Worm (Caenorhabditis elegans) whole organism, early embryonic: ENCODE data around the gene bca-1.

Source experiments
- B0310.2 ChIP-seq: sonication (generic microtip); optimal IDR thresholded peaks from 2 replicates; lab custom pipeline; 2016; ENCODE audit warnings: mild to moderate bottlenecking, missing genetic modification characterization, missing compliant biosample characterization
- F13C5.2 ChIP-seq: sonication (generic microtip); optimal IDR thresholded peaks from 2 replicates; lab custom pipeline; 2017; ENCODE audit warnings: mild to moderate bottlenecking, missing genetic modification characterization, inconsistent platforms, missing compliant biosample characterization
- aly-1 ChIP-seq: sonication (generic microtip); optimal IDR thresholded peaks from 2 replicates; lab custom pipeline; 2016; ENCODE audit warnings: missing genetic modification characterization, missing compliant biosample characterization
- ama-1 ChIP-seq: fragments of 150-350 bp; optimal IDR thresholded peaks from 2 replicates; lab custom pipeline; 2014
- ceh-13 ChIP-seq: fragments of 200-800 bp; sonication (Bioruptor generic); optimal IDR thresholded peaks from 2 replicates; lab custom pipeline; 2018; ENCODE audit warnings: mild to moderate bottlenecking, missing genetic modification characterization, missing compliant biosample characterization
- ceh-36 ChIP-seq: sonication (generic microtip); optimal IDR thresholded peaks from 2 replicates; lab custom pipeline; 2016; ENCODE audit warnings: missing genetic modification characterization, inconsistent platforms, missing compliant biosample characterization
- ets-7 ChIP-seq: sonication (generic microtip); optimal IDR thresholded peaks from 2 replicates; lab custom pipeline; 2016; ENCODE audit warnings: missing genotype, missing genetic modification characterization, missing compliant biosample characterization
- flt-1 ChIP-seq: fragments of 200-800 bp; sonication (Bioruptor generic); IDR thresholded peaks from 2 replicates; pipeline ENCODE4 v1.3.6; 2022; ENCODE audit warnings: missing genetic modification characterization, missing compliant biosample characterization
- hmbx-1 ChIP-seq: sonication (generic microtip); optimal IDR thresholded peaks from 2 replicates; lab custom pipeline; 2016; ENCODE audit warnings: mild to moderate bottlenecking, missing genetic modification characterization, missing compliant biosample characterization
- hmg-4 ChIP-seq: fragments of 200-800 bp; sonication (Bioruptor generic); optimal IDR thresholded peaks from 2 replicates; lab custom pipeline; 2018; ENCODE audit warnings: mild to moderate bottlenecking, missing genetic modification characterization, missing compliant biosample characterization
- hnd-1 ChIP-seq: sonication (generic microtip); optimal IDR thresholded peaks from 2 replicates; lab custom pipeline; 2016; ENCODE audit warnings: missing genetic modification characterization, missing compliant biosample characterization
- pes-1 ChIP-seq: fragments of 200-800 bp; sonication (Bioruptor generic); IDR thresholded peaks from 2 replicates; pipeline ENCODE4 v1.3.6; 2022; ENCODE audit warnings: missing genetic modification reagents, missing genetic modification characterization, missing compliant biosample characterization
- scrt-1 ChIP-seq: fragments of 200-800 bp; sonication (Bioruptor generic); IDR thresholded peaks from 2 replicates; pipeline ENCODE4 v1.3.6; 2022; ENCODE audit warnings: missing genetic modification characterization, missing compliant biosample characterization
- sea-1 ChIP-seq: fragments of 200-800 bp; sonication (Bioruptor generic); conservative IDR thresholded peaks from 2 replicates; pipeline ENCODE4 v1.3.6; 2022; ENCODE audit warnings: missing genetic modification characterization, missing compliant biosample characterization
- tbx-11 ChIP-seq: fragments of 200-800 bp; sonication (Bioruptor generic); IDR thresholded peaks from 2 replicates; pipeline ENCODE4 v1.3.6; 2022; ENCODE audit warnings: missing genetic modification characterization, missing compliant biosample characterization
- tbx-37 ChIP-seq: fragments of 200-800 bp; sonication (Bioruptor generic); conservative IDR thresholded peaks from 2 replicates; pipeline ENCODE4 v1.3.6; 2022; ENCODE audit warnings: missing genetic modification reagents, missing genetic modification characterization, missing compliant biosample characterization
- tra-4 ChIP-seq: sonication (generic microtip); optimal IDR thresholded peaks from 2 replicates; lab custom pipeline; 2017; ENCODE audit warnings: missing genetic modification characterization, missing compliant biosample characterization

The bca-1 gene

ce11 chrX:6206305-6206704 is 1.8 kb upstream of the bca-1 start, which contains the start of gene mtp-18:
TSS of gene mtp-18 (minus strand) at chrX:6206405.
- no peak for TF ChIP-seq tbx-11 (GFP tag; lab: Robert Waterston, UW)
- TF ChIP-seq hmg-4 (GFP tag; lab: Kevin White, UChicago) = no peak
- no peak for TF ChIP-seq hmbx-1 (tag; lab: Kevin White, UChicago)
- no peak for TF ChIP-seq aly-1 (tag; lab: Kevin White, UChicago)
- TF ChIP-seq B0310.2 (tag; lab: Kevin White, UChicago) = no peak
- TF ChIP-seq hnd-1 (tag; lab: Kevin White, UChicago) = no peak
- no peak for TF ChIP-seq F13C5.2 (tag; lab: Kevin White, UChicago)
- TF ChIP-seq tra-4 (tag; lab: Kevin White, UChicago) = no peak
- TF ChIP-seq ceh-13 = no peak
- no peak for TF ChIP-seq flt-1 (GFP tag; lab: Robert Waterston, UW)
- TF ChIP-seq scrt-1 = no peak
- TF ChIP-seq ets-7 (tag; lab: Kevin White, UChicago) = no peak
- no peak for TF ChIP-seq pes-1 (GFP tag; lab: Robert Waterston, UW)
- no peak for TF ChIP-seq sea-1 (GFP tag; lab: Robert Waterston, UW)
- no peak for TF ChIP-seq ceh-36
- no peak for TF ChIP-seq tbx-37 (GFP tag; lab: Robert Waterston, UW)
- no peak for TF ChIP-seq ama-1 (lab: Kevin White, UChicago)

- TF ChIP-seq hmbx-1 (tag; lab: Kevin White, UChicago) (no peak), B0310.2 (tag; lab: Kevin White, UChicago) (no peak), sea-1 (GFP tag; lab: Robert Waterston, UW) (no peak), ets-7 (tag; lab: Kevin White, UChicago) (no peak), aly-1 (tag; lab: Kevin White, UChicago) (no peak), tbx-11 (GFP tag; lab: Robert Waterston, UW) (no peak), ceh-13 (no peak), pes-1 (GFP tag; lab: Robert Waterston, UW) (no peak), tbx-37 (GFP tag; lab: Robert Waterston, UW) (no peak)
Observed at ce11 chrX:6205325-6205724, 779 bp upstream of the bca-1 start.

ce11 chrX:6203315-6203714 is 1.2 kb downstream of the bca-1 start:
- TF ChIP-seq ceh-36 = no peak
- TF ChIP-seq B0310.2 (tag; lab: Kevin White, UChicago) = no peak
- no peak for TF ChIP-seq flt-1 (GFP tag; lab: Robert Waterston, UW)
- TF ChIP-seq hmg-4 (GFP tag; lab: Kevin White, UChicago) = no peak
- TF ChIP-seq F13C5.2 (tag; lab: Kevin White, UChicago) = no peak
- no peak for TF ChIP-seq tra-4 (tag; lab: Kevin White, UChicago)
- no peak for TF ChIP-seq pes-1 (GFP tag; lab: Robert Waterston, UW)
- no peak for TF ChIP-seq ets-7 (tag; lab: Kevin White, UChicago)
- no peak for TF ChIP-seq aly-1 (tag; lab: Kevin White, UChicago)
- no peak for TF ChIP-seq scrt-1
- no peak for TF ChIP-seq sea-1 (GFP tag; lab: Robert Waterston, UW)
- no peak for TF ChIP-seq ceh-13
- TF ChIP-seq hnd-1 (tag; lab: Kevin White, UChicago) = no peak
- TF ChIP-seq ama-1 (lab: Kevin White, UChicago) = no peak
- TF ChIP-seq tbx-11 (GFP tag; lab: Robert Waterston, UW) = no peak
- TF ChIP-seq tbx-37 (GFP tag; lab: Robert Waterston, UW) = no peak
- no peak for TF ChIP-seq hmbx-1 (tag; lab: Kevin White, UChicago)

- TF ChIP-seq flt-1 (GFP tag; lab: Robert Waterston, UW) = no peak
- no peak for TF ChIP-seq pes-1 (GFP tag; lab: Robert Waterston, UW)
- TF ChIP-seq aly-1 (tag; lab: Kevin White, UChicago) = no peak
- no peak for TF ChIP-seq scrt-1
- no peak for TF ChIP-seq tbx-37 (GFP tag; lab: Robert Waterston, UW)
- TF ChIP-seq F13C5.2 (tag; lab: Kevin White, UChicago) = no peak
- TF ChIP-seq ceh-36 = no peak
Observed at ce11 chrX:6202809-6203208, 1.7 kb downstream of the bca-1 start.

- TF ChIP-seq ets-7 (tag; lab: Kevin White, UChicago) = no peak
- no peak for TF ChIP-seq B0310.2 (tag; lab: Kevin White, UChicago)
- no peak for TF ChIP-seq ama-1 (lab: Kevin White, UChicago)
- TF ChIP-seq sea-1 (GFP tag; lab: Robert Waterston, UW) = no peak
- TF ChIP-seq ceh-13 = no peak
- no peak for TF ChIP-seq pes-1 (GFP tag; lab: Robert Waterston, UW)
- no peak for TF ChIP-seq flt-1 (GFP tag; lab: Robert Waterston, UW)
- no peak for TF ChIP-seq tbx-37 (GFP tag; lab: Robert Waterston, UW)
- TF ChIP-seq hmbx-1 (tag; lab: Kevin White, UChicago) = no peak
- no peak for TF ChIP-seq F13C5.2 (tag; lab: Kevin White, UChicago)
- no peak for TF ChIP-seq aly-1 (tag; lab: Kevin White, UChicago)
- TF ChIP-seq tbx-11 (GFP tag; lab: Robert Waterston, UW) = no peak
- no peak for TF ChIP-seq hmg-4 (GFP tag; lab: Kevin White, UChicago)
- TF ChIP-seq hnd-1 (tag; lab: Kevin White, UChicago) = no peak
Observed at ce11 chrX:6201542-6201941, 3.0 kb downstream of the bca-1 start.

- TF ChIP-seq ama-1 (lab: Kevin White, UChicago) (no peak), tbx-37 (GFP tag; lab: Robert Waterston, UW) (no peak), sea-1 (GFP tag; lab: Robert Waterston, UW) (no peak), hnd-1 (tag; lab: Kevin White, UChicago) (no peak), flt-1 (GFP tag; lab: Robert Waterston, UW) (no peak), ceh-13 (no peak), tra-4 (tag; lab: Kevin White, UChicago) (no peak), hmbx-1 (tag; lab: Kevin White, UChicago) (no peak), scrt-1 (no peak), F13C5.2 (tag; lab: Kevin White, UChicago) (no peak), B0310.2 (tag; lab: Kevin White, UChicago) (no peak), aly-1 (tag; lab: Kevin White, UChicago) (no peak), tbx-11 (GFP tag; lab: Robert Waterston, UW) (no peak), hmg-4 (GFP tag; lab: Kevin White, UChicago) (no peak), pes-1 (GFP tag; lab: Robert Waterston, UW) (no peak)
Observed at ce11 chrX:6196627-6197026, 7.9 kb downstream of the bca-1 start, which contains the start of gene daf-9. TSS of gene daf-9 (plus strand) at chrX:6196927.
